Worm (Caenorhabditis elegans) whole organism, L2 larva: ENCODE measurements around the gene sdz-21.

Source experiments
- elt-3 ChIP-seq: sonication (generic microtip); optimal IDR thresholded peaks from 2 replicates; lab custom pipeline; 2017; ENCODE audit warnings: missing biosample characterization, missing genetic modification characterization
- zag-1 ChIP-seq: fragments of 150-350 bp; optimal IDR thresholded peaks from 2 replicates; lab custom pipeline; 2014; ENCODE audit warnings: missing biosample characterization, missing genetic modification characterization

DNA sequence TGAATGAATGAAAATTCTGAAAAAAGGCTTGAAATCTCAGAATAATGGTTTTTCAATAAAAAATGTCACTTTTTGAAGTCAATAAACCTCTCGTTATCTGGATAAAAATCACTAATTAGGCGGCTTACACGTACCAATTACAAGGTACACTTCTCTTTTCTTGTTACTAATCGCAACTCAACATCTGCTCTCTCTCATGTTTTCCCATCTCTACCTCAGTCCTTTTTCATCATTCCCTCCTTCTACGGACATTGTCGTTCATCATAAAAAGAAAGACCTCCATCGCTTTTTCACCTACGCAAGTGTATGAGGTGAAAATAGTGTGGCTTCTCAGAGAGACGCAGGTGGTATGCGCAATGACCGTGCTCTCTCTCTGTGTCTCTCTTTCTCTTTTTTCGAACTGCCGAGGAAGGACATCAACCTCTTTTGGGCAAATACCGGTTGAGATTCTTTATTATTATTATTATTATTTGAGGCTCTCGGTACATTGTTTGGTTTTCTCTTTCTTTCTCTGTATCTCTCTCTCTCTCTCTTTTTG lies 11.2 kb upstream of the sdz-21 start:
- TF ChIP-seq elt-3 (tag; lab: Kevin White, UChicago), result no peak
- TF ChIP-seq zag-1 (tag; lab: Kevin White, UChicago), result no peak
